Worm (Caenorhabditis elegans) whole organism, late embryonic: ENCODE results near the gene M163.8.

ENCODE experiments used
- ceh-14 ChIP-seq: sonication (generic microtip); optimal IDR thresholded peaks from 2 replicates; lab custom pipeline; 2016; ENCODE audit warnings: missing genotype, missing genetic modification characterization, missing compliant biosample characterization
- ceh-34 ChIP-seq: sonication (generic microtip); optimal IDR thresholded peaks from 2 replicates; lab custom pipeline; 2016; ENCODE audit warnings: mild to moderate bottlenecking, missing genetic modification characterization, missing compliant biosample characterization
- ceh-45 ChIP-seq: fragments of 200-800 bp; sonication (Bioruptor generic); IDR thresholded peaks from 2 replicates; pipeline ENCODE4 v1.3.6; 2022; ENCODE audit warnings: missing genetic modification reagents, missing genetic modification characterization, missing compliant biosample characterization
- ceh-6 ChIP-seq: fragments of 200-800 bp; sonication (Bioruptor generic); optimal IDR thresholded peaks from 2 replicates; lab custom pipeline; 2018; ENCODE audit warnings: mild to moderate bottlenecking, missing genetic modification characterization, missing compliant biosample characterization
- fkh-6 ChIP-seq: sonication (generic microtip); optimal IDR thresholded peaks from 2 replicates; lab custom pipeline; 2016; ENCODE audit warnings: missing genetic modification characterization, missing compliant biosample characterization
- hlh-15 ChIP-seq: sonication (generic microtip); optimal IDR thresholded peaks from 2 replicates; lab custom pipeline; 2016; ENCODE audit warnings: missing genetic modification characterization, missing compliant biosample characterization
- hlh-6 ChIP-seq: sonication (generic microtip); optimal IDR thresholded peaks from 2 replicates; lab custom pipeline; 2016; ENCODE audit warnings: missing genotype, missing genetic modification characterization, missing compliant biosample characterization
- hlh-8 ChIP-seq: sonication (generic microtip); optimal IDR thresholded peaks from 2 replicates; lab custom pipeline; 2016; ENCODE audit warnings: missing genotype, missing genetic modification characterization, missing compliant biosample characterization
- nfya-1 ChIP-seq: sonication (generic microtip); optimal IDR thresholded peaks from 2 replicates; lab custom pipeline; 2017; ENCODE audit warnings: missing genetic modification characterization, mild to moderate bottlenecking, missing compliant biosample characterization, antibody characterized with exemption, moderate library complexity
- pag-3 ChIP-seq: sonication (generic microtip); optimal IDR thresholded peaks from 2 replicates; lab custom pipeline; 2016; ENCODE audit warnings: missing compliant biosample characterization, missing genetic modification characterization, borderline replicate concordance
- pros-1 ChIP-seq: fragments of 150-350 bp; optimal IDR thresholded peaks from 2 replicates; lab custom pipeline; 2014; ENCODE audit warnings: missing biosample characterization, missing genetic modification reagents, missing genetic modification characterization
- ref-2 ChIP-seq: sonication (generic microtip); optimal IDR thresholded peaks from 2 replicates; lab custom pipeline; 2016; ENCODE audit warnings: missing genetic modification characterization, missing compliant biosample characterization
- sdc-2 ChIP-seq: sonication (generic microtip); optimal IDR thresholded peaks from 2 replicates; lab custom pipeline; 2016; ENCODE audit warnings: missing genotype, missing genetic modification characterization, missing compliant biosample characterization

DNA sequence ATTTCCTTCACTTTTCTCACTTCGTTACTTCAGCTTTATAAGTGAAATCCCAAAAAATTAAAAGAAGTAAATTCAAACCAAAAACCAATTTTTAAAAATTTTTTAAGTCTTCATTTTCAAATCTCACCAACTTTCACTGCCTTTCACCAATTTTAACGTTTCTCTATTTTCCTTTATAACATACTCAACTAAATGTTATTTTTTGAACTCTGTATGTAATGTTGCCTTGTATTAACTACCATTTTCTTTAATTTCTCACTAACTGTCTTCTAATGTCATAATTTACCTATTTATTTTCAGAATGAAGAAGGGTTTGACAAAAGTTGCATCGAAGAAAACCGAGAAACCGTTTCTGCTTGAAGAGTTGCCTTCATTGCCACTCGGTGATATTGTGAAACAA lies 40.2 kb upstream of the M163.8 start, which contains the start of gene F23D12.4:
- TF ChIP-seq pros-1 (tag; lab: Kevin White, UChicago), result no peak
- no peak for TF ChIP-seq hlh-8 (tag; lab: Kevin White, UChicago)
- TF ChIP-seq sdc-2, result no peak
- no peak for TF ChIP-seq fkh-6 (tag; lab: Kevin White, UChicago)
- no peak for TF ChIP-seq pag-3
- TF ChIP-seq hlh-15 (tag; lab: Kevin White, UChicago), result no peak
- TF ChIP-seq ceh-34 (tag; lab: Kevin White, UChicago), result no peak
- TF ChIP-seq nfya-1, result no peak
- no peak for TF ChIP-seq hlh-6 (tag; lab: Kevin White, UChicago)
- no peak for TF ChIP-seq ceh-45
- TF ChIP-seq ref-2, result no peak
- no peak for TF ChIP-seq ceh-6 (GFP tag; lab: Kevin White, UChicago)
- TF ChIP-seq ceh-14 (tag; lab: Kevin White, UChicago), result no peak
